Worm (Caenorhabditis elegans) whole organism, L4 larva: Measurements from ENCODE around the gene srx-60.

ENCODE experiments used
- F44E2.7 ChIP-seq: fragments of 200-800 bp; sonication (Bioruptor generic); IDR thresholded peaks from 2 replicates; pipeline ENCODE4 v2.1.2; 2022; ENCODE audit warnings: missing genetic modification characterization, missing compliant biosample characterization
- R02D3.7 ChIP-seq: fragments of 150-350 bp; sonication (generic microtip); optimal IDR thresholded peaks from 3 replicates; lab custom pipeline; 2014; ENCODE audit warnings: missing biosample characterization, missing genetic modification characterization
- T26A8.4 ChIP-seq: fragments of 200-800 bp; sonication (Bioruptor generic); IDR thresholded peaks from 2 replicates; pipeline ENCODE4 v1.3.6; 2022; ENCODE audit warnings: missing genetic modification characterization, missing compliant biosample characterization
- aha-1 ChIP-seq: fragments of 150-350 bp; peaks from one replicate; lab custom pipeline; 2014; ENCODE audit warnings: missing biosample characterization, missing genetic modification characterization
- aly-2 ChIP-seq: sonication (generic microtip); optimal IDR thresholded peaks from 2 replicates; lab custom pipeline; 2018; ENCODE audit warnings: missing biosample characterization, missing genetic modification characterization
- ama-1 ChIP-seq: fragments of 150-350 bp; optimal IDR thresholded peaks from 2 replicates; lab custom pipeline; 2014; ENCODE audit warnings: inconsistent platforms, mixed read lengths
- ceh-20 ChIP-seq: fragments of 200-800 bp; sonication (Bioruptor generic); IDR thresholded peaks from 2 replicates; pipeline ENCODE4 v1.3.6; 2022; ENCODE audit warnings: missing genetic modification reagents, missing genetic modification characterization, missing compliant biosample characterization
- ceh-32 ChIP-seq: sonication (generic microtip); optimal IDR thresholded peaks from 2 replicates; lab custom pipeline; 2016; ENCODE audit warnings: mild to moderate bottlenecking, missing genetic modification characterization, missing compliant biosample characterization; ENCODE audit not compliant: poor library complexity
- ceh-44 ChIP-seq: fragments of 200-800 bp; sonication (Bioruptor generic); IDR thresholded peaks from 2 replicates; pipeline ENCODE4 v1.3.6; 2022; ENCODE audit warnings: missing genetic modification reagents, missing genetic modification characterization, missing compliant biosample characterization
- ceh-62 ChIP-seq: sonication (generic microtip); optimal IDR thresholded peaks from 2 replicates; lab custom pipeline; 2017; ENCODE audit warnings: missing biosample characterization, missing genetic modification characterization
- ceh-82 ChIP-seq: sonication (generic microtip); optimal IDR thresholded peaks from 2 replicates; lab custom pipeline; 2017; ENCODE audit warnings: missing biosample characterization, missing genetic modification characterization
- ces-1 ChIP-seq: fragments of 150-350 bp; sonication (generic microtip); optimal IDR thresholded peaks from 4 replicates; lab custom pipeline; 2014; ENCODE audit warnings: missing biosample characterization, missing genetic modification reagents, missing genetic modification characterization
- cey-2 ChIP-seq: sonication (generic microtip); optimal IDR thresholded peaks from 3 replicates; lab custom pipeline; 2017; ENCODE audit warnings: missing genetic modification characterization, mild to moderate bottlenecking, missing compliant biosample characterization, antibody characterized with exemption, borderline replicate concordance; ENCODE audit not compliant: insufficient read depth
- dmd-6 ChIP-seq: fragments of 200-800 bp; sonication (Bioruptor generic); IDR thresholded peaks from 2 replicates; pipeline ENCODE4 v1.3.6; 2022; ENCODE audit warnings: missing genetic modification reagents, missing genetic modification characterization, missing compliant biosample characterization
- dpl-1 ChIP-seq: fragments of 150-350 bp; optimal IDR thresholded peaks from 2 replicates; lab custom pipeline; 2014; ENCODE audit warnings: missing biosample characterization, missing genetic modification reagents, missing genetic modification characterization
- duxl-1 ChIP-seq: sonication (generic microtip); optimal IDR thresholded peaks from 2 replicates; lab custom pipeline; 2016; ENCODE audit warnings: mild to moderate bottlenecking, missing genetic modification characterization, moderate library complexity, missing compliant biosample characterization; ENCODE audit not compliant: poor library complexity
- egl-27 ChIP-seq: sonication (generic microtip); optimal IDR thresholded peaks from 3 replicates; lab custom pipeline; 2017; ENCODE audit warnings: missing biosample characterization, missing genetic modification reagents, missing genetic modification characterization
- gei-8 ChIP-seq: fragments of 200-800 bp; sonication (Bioruptor generic); optimal IDR thresholded peaks from 2 replicates; lab custom pipeline; 2018; ENCODE audit warnings: mild to moderate bottlenecking, missing genetic modification characterization, missing compliant biosample characterization
- hif-1 ChIP-seq, 2 experiments: sonication (generic microtip); optimal IDR thresholded peaks; 2 replicates each; lab custom pipeline; 2016 to 2017; ENCODE audit warnings: missing compliant biosample characterization in 2 of 2, missing genetic modification characterization in 2 of 2, missing genetic modification reagents in 2 of 2, missing genotype in 2 of 2, mild to moderate bottlenecking in 1 of 2
- hlh-11 ChIP-seq: fragments of 200-800 bp; sonication (Bioruptor generic); optimal IDR thresholded peaks from 2 replicates; lab custom pipeline; 2018; ENCODE audit warnings: mild to moderate bottlenecking, missing genetic modification characterization, missing compliant biosample characterization
- hlh-30 ChIP-seq: sonication (generic microtip); optimal IDR thresholded peaks from 2 replicates; lab custom pipeline; 2017; ENCODE audit warnings: antibody characterized with exemption, mild to moderate bottlenecking, missing genetic modification characterization, missing compliant biosample characterization; ENCODE audit not compliant: insufficient read depth
- jun-1 ChIP-seq: fragments of 150-350 bp; optimal IDR thresholded peaks from 2 replicates; lab custom pipeline; 2014; ENCODE audit warnings: missing biosample characterization, missing genetic modification reagents, missing genetic modification characterization
- lin-29 ChIP-seq: fragments of 200-800 bp; sonication (Bioruptor generic); IDR thresholded peaks from 2 replicates; pipeline ENCODE4 v1.3.6; 2022; ENCODE audit warnings: missing genetic modification reagents, missing genetic modification characterization, missing compliant biosample characterization
- lin-39 ChIP-seq: fragments of 150-350 bp; optimal IDR thresholded peaks from 2 replicates; lab custom pipeline; 2014; ENCODE audit warnings: missing biosample characterization, missing genetic modification reagents, missing genetic modification characterization
- lsy-2 ChIP-seq, 2 experiments: fragments of 150-350 bp in 1 of 2; sonication (generic microtip) in 1 of 2; optimal IDR thresholded peaks; 2 replicates each; lab custom pipeline; 2014 to 2017; ENCODE audit warnings: missing biosample characterization in 2 of 2, missing genetic modification characterization in 2 of 2
- madf-5 ChIP-seq, 2 experiments: fragments of 200-800 bp; sonication (Bioruptor generic); IDR thresholded peaks; 2 replicates each; pipeline ENCODE4 v1.3.6; 2022; ENCODE audit warnings: missing compliant biosample characterization in 2 of 2, missing genetic modification characterization in 2 of 2
- madf-9 ChIP-seq: fragments of 200-800 bp; sonication (Bioruptor generic); conservative IDR thresholded peaks from 2 replicates; pipeline ENCODE4 v1.3.6; 2022; ENCODE audit warnings: missing genetic modification reagents, missing genetic modification characterization, missing compliant biosample characterization
- mdl-1 ChIP-seq, 2 experiments: fragments of 150-350 bp in 1 of 2; sonication (generic microtip) in 1 of 2; optimal IDR thresholded peaks; 2 replicates each; lab custom pipeline; 2014 to 2017; ENCODE audit warnings: missing biosample characterization in 2 of 2, missing genetic modification characterization in 2 of 2
- mdt-29 ChIP-seq: fragments of 200-800 bp; sonication (Bioruptor generic); IDR thresholded peaks from 2 replicates; pipeline ENCODE4 v1.3.6; 2022; ENCODE audit warnings: missing genetic modification reagents, missing genetic modification characterization, missing compliant biosample characterization
- mep-1 ChIP-seq: fragments of 150-350 bp; sonication (generic microtip); optimal IDR thresholded peaks from 3 replicates; lab custom pipeline; 2014; ENCODE audit warnings: missing biosample characterization, missing genetic modification characterization
- mxl-2 ChIP-seq: fragments of 200-800 bp; sonication (Bioruptor generic); conservative IDR thresholded peaks from 2 replicates; pipeline ENCODE4 v1.3.6; 2022; ENCODE audit warnings: missing genetic modification reagents, missing genetic modification characterization, missing compliant biosample characterization
- mxl-3 ChIP-seq: fragments of 200-800 bp; sonication (Bioruptor generic); optimal IDR thresholded peaks from 2 replicates; lab custom pipeline; 2018; ENCODE audit warnings: mild to moderate bottlenecking, missing genetic modification characterization, missing compliant biosample characterization
- nhr-25 ChIP-seq: sonication (generic microtip); optimal IDR thresholded peaks from 2 replicates; lab custom pipeline; 2017; ENCODE audit warnings: missing genetic modification characterization, mild to moderate bottlenecking, missing compliant biosample characterization, antibody characterized with exemption, moderate library complexity, borderline replicate concordance; ENCODE audit not compliant: insufficient read depth
- nhr-28 ChIP-seq: fragments of 150-350 bp; optimal IDR thresholded peaks from 2 replicates; lab custom pipeline; 2014; ENCODE audit warnings: missing biosample characterization, missing genetic modification characterization
- nhr-48 ChIP-seq: sonication (generic microtip); optimal IDR thresholded peaks from 2 replicates; lab custom pipeline; 2016; ENCODE audit warnings: mild to moderate bottlenecking, missing genetic modification characterization, missing compliant biosample characterization
- php-3 ChIP-seq: fragments of 200-800 bp; sonication (Bioruptor generic); IDR thresholded peaks from 2 replicates; pipeline ENCODE4 v1.3.6; 2022; ENCODE audit warnings: missing genetic modification reagents, missing genetic modification characterization, missing compliant biosample characterization
- rbr-2 ChIP-seq: sonication (generic microtip); optimal IDR thresholded peaks from 2 replicates; lab custom pipeline; 2016; ENCODE audit warnings: missing genotype, missing genetic modification characterization, missing compliant biosample characterization
- saeg-2 ChIP-seq: fragments of 200-800 bp; sonication (Bioruptor generic); IDR thresholded peaks from 2 replicates; pipeline ENCODE4 v1.3.6; 2022; ENCODE audit warnings: missing genetic modification reagents, missing genetic modification characterization, missing compliant biosample characterization
- snpc-4 ChIP-seq: fragments of 150-350 bp; optimal IDR thresholded peaks from 2 replicates; lab custom pipeline; 2014; ENCODE audit warnings: missing biosample characterization, missing genetic modification characterization
- spr-1 ChIP-seq: sonication (generic microtip); optimal IDR thresholded peaks from 2 replicates; lab custom pipeline; 2016; ENCODE audit warnings: mild to moderate bottlenecking, missing genetic modification characterization, missing compliant biosample characterization
- unc-62 ChIP-seq, 3 experiments: fragments of 150-350 bp in 1 of 3; sonication (generic microtip); optimal IDR thresholded peaks in 2 of 3; peaks in 1 of 3; 1 replicate in 1 of 3; 2 replicates in 2 of 3; lab custom pipeline; 2014 to 2017; ENCODE audit warnings: missing biosample characterization in 3 of 3, missing genetic modification characterization in 3 of 3, missing genetic modification reagents in 3 of 3, missing genotype in 1 of 3

srx-60 gene

ce11 chrV:7413107-7413774 lies 12.6 kb downstream of the srx-60 start, which contains the start of gene F18E3.11 (continued):
- no peak for TF ChIP-seq ceh-82 (tag; lab: Kevin White, UChicago)
- no peak for TF ChIP-seq ceh-44 (GFP tag; lab: Robert Waterston, UW)
- TF ChIP-seq F44E2.7 (GFP tag; lab: Robert Waterston, UW), result no peak
- no peak for TF ChIP-seq php-3 (GFP tag; lab: Robert Waterston, UW)
- no peak for TF ChIP-seq aly-2 (tag; lab: Kevin White, UChicago)
- no peak for TF ChIP-seq ceh-20 (GFP tag; lab: Robert Waterston, UW)
- no peak for TF ChIP-seq ceh-62 (tag; lab: Kevin White, UChicago)
- peak; percentile 75; the same call in 1 of the 2 replicates for TF ChIP-seq mdt-29
- no peak for TF ChIP-seq R02D3.7 (tag; lab: Kevin White, UChicago)
- no peak for TF ChIP-seq dpl-1
- no peak for TF ChIP-seq lin-29 (GFP tag; lab: Robert Waterston, UW)
- no peak for TF ChIP-seq saeg-2 (GFP tag; lab: Robert Waterston, UW)
- no peak for TF ChIP-seq ceh-32
- peak; percentile 77 for TF ChIP-seq aha-1
- TF ChIP-seq mxl-3, result peak; percentile 45
- no peak for TF ChIP-seq spr-1 (tag; lab: Kevin White, UChicago)
- TF ChIP-seq lin-39 (tag; lab: Kevin White, UChicago), result no peak
- peak in 1 of 2 experiments; percentile 69 for TF ChIP-seq mdl-1 (tag; optimal IDR thresholded peaks at IDR 0.05; lab: Kevin White, UChicago)

DNA sequence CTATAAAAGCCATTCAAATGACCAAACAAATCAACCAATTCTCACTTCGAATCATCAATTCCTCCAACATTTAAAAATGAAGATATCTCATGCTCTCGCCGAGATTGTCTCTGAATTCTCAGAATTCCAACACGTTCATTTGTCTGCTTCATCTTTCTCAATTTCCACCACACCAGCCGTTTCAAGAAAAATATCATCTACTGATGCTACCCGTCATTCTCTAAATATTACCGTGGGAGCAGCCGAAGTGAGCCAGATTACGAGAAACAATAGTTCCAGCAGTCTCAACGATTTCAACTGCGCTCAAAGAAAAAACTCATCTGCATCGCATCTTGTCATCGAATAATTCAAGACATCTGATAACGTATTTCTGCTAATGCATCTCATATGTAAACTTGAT lies 14.2 kb downstream of the srx-60 start, which contains the start of gene F18E3.12:
F18E3.12 (plus strand) TSS at position 77 of the 400 bp plus-strand sequence.
- TF ChIP-seq jun-1 (tag; lab: Kevin White, UChicago) (no peak), ama-1 (lab: Kevin White, UChicago) (peak; percentile 96)
- TF ChIP-seq, all 104 proteins: peak for 1

ce11 chrV:7415780-7416428 lies 15.2 kb downstream of the srx-60 start, which contains the start of gene F18E3.13:
TSS of gene F18E3.13 (plus strand) at chrV:7416164.
- TF ChIP-seq hlh-11 (peak; percentile 84), ces-1 (GFP tag; lab: Kevin White, UChicago) (no peak), ceh-62 (tag; lab: Kevin White, UChicago) (no peak), cey-2 (tag; lab: Kevin White, UChicago) (peak; percentile 50), egl-27 (tag; lab: Kevin White, UChicago) (no peak), mxl-2 (GFP tag; lab: Robert Waterston, UW) (0 out of 2 replicates have a peak, but pooled peaks have one; percentile 22), snpc-4 (no peak), unc-62 (GFP tag; optimal IDR thresholded peaks at IDR 0.05 in 1 of 2; lab: Kevin White, UChicago) (peak in 1 of 2 experiments; percentile 55), unc-62 (tag; optimal IDR thresholded peaks at IDR 0.05; lab: Kevin White, UChicago) (no peak), lsy-2 (tag; optimal IDR thresholded peaks at IDR 0.05; lab: Kevin White, UChicago) (peak in 1 of 2 experiments; percentile 57), hif-1 (tag; optimal IDR thresholded peaks at IDR 0.05; lab: Kevin White, UChicago) (peak; percentile 19 to 60), spr-1 (tag; lab: Kevin White, UChicago) (no peak), nhr-25 (tag; lab: Kevin White, UChicago) (peak; percentile 58), ama-1 (lab: Kevin White, UChicago) (peak; percentile 93), hlh-30 (tag; lab: Kevin White, UChicago) (peak; percentile 77), aha-1 (peak; percentile 67), duxl-1 (peak; percentile 36), dpl-1 (peak; percentile 9), mep-1 (tag; lab: Kevin White, UChicago) (peak; percentile 54), mdl-1 (tag; optimal IDR thresholded peaks at IDR 0.05; lab: Kevin White, UChicago) (peak; percentile 56 to 88), T26A8.4 (GFP tag; lab: Robert Waterston, UW) (peak; percentile 45; the same call in 1 of the 2 replicates), rbr-2 (tag; lab: Kevin White, UChicago) (no peak), dmd-6 (GFP tag; lab: Robert Waterston, UW) (peak; percentile 64), madf-9 (peak; percentile 24; the same call in 1 of the 2 replicates), mxl-3 (peak; percentile 72), madf-5 (GFP tag; IDR thresholded peaks at IDR 0.05; lab: Robert Waterston, UW) (no peak), nhr-48 (tag; lab: Kevin White, UChicago) (peak; percentile 91), nhr-28 (tag; lab: Kevin White, UChicago) (peak; percentile 84), gei-8 (GFP tag; lab: Kevin White, UChicago) (peak; percentile 37)
- TF ChIP-seq, all 104 proteins: peak for 21
